Fruit fly (Drosophila melanogaster) whole organism, pupa: ENCODE measurements around the gene GluRIID.

ENCODE experiments used
- CG10348 ChIP-seq: fragments of 200-800 bp; sonication (Bioruptor generic); IDR thresholded peaks from 2 replicates; pipeline ENCODE4 v1.3.6; 2022; ENCODE audit warnings: missing biosample characterization, missing genetic modification characterization
- CG13204 ChIP-seq: fragments of 200-800 bp; sonication (Bioruptor generic); optimal IDR thresholded peaks from 2 replicates; lab custom pipeline; 2018; ENCODE audit warnings: missing biosample characterization, mild to moderate bottlenecking, missing genetic modification characterization, moderate library complexity
- CG15710 ChIP-seq: fragments of 200-800 bp; sonication (Bioruptor generic); optimal IDR thresholded peaks from 2 replicates; lab custom pipeline; 2018; ENCODE audit warnings: missing biosample characterization, mild to moderate bottlenecking, missing genetic modification characterization, moderate library complexity
- CG17806 ChIP-seq: fragments of 200-800 bp; sonication (Bioruptor generic); optimal IDR thresholded peaks from 2 replicates; lab custom pipeline; 2018; ENCODE audit warnings: missing biosample characterization, mild to moderate bottlenecking, missing genetic modification characterization, moderate library complexity
- CG32121 ChIP-seq: fragments of 200-800 bp; sonication (Bioruptor generic); IDR thresholded peaks from 2 replicates; pipeline ENCODE4 v1.3.6; 2022; ENCODE audit warnings: missing biosample characterization, missing genetic modification characterization
- CG4496 ChIP-seq: fragments of 200-800 bp; sonication (Bioruptor generic); IDR thresholded peaks from 3 replicates; pipeline ENCODE4 v1.3.6; 2022; ENCODE audit warnings: missing biosample characterization, missing genetic modification characterization
- CG8159 ChIP-seq: fragments of 200-800 bp; sonication (Bioruptor generic); optimal IDR thresholded peaks from 3 replicates; lab custom pipeline; 2018; ENCODE audit warnings: missing biosample characterization, mild to moderate bottlenecking, missing genetic modification characterization, moderate library complexity
- CG9948 ChIP-seq: fragments of 200-800 bp; sonication (Bioruptor generic); optimal IDR thresholded peaks from 2 replicates; lab custom pipeline; 2018; ENCODE audit warnings: missing biosample characterization, mild to moderate bottlenecking, missing genetic modification characterization, moderate library complexity
- EcR ChIP-seq: fragments of 200-800 bp; sonication (Bioruptor generic); optimal IDR thresholded peaks from 3 replicates; lab custom pipeline; 2019; ENCODE audit warnings: missing biosample characterization, missing genetic modification characterization, mild to moderate bottlenecking, moderate library complexity, missing genetic modification reagents
- Ets98B ChIP-seq: fragments of 200-800 bp; sonication (Bioruptor generic); IDR thresholded peaks from 2 replicates; pipeline ENCODE4 v1.3.6; 2022; ENCODE audit warnings: missing biosample characterization, missing genetic modification characterization
- Pif1A ChIP-seq: fragments of 200-800 bp; sonication (Bioruptor generic); optimal IDR thresholded peaks from 3 replicates; lab custom pipeline; 2016; ENCODE audit warnings: missing biosample characterization, missing genetic modification characterization
- Pif1B ChIP-seq: fragments of 200-800 bp; sonication (Bioruptor generic); optimal IDR thresholded peaks from 3 replicates; lab custom pipeline; 2016; ENCODE audit warnings: missing biosample characterization, missing genetic modification characterization
- Snoo ChIP-seq: fragments of 200-800 bp; sonication (Bioruptor generic); optimal IDR thresholded peaks from 3 replicates; lab custom pipeline; 2017; ENCODE audit warnings: missing biosample characterization, mild to moderate bottlenecking, missing genetic modification characterization, inconsistent platforms
- gl ChIP-seq: fragments of 200-800 bp; sonication (Bioruptor generic); optimal IDR thresholded peaks from 2 replicates; lab custom pipeline; 2018; ENCODE audit warnings: missing biosample characterization, mild to moderate bottlenecking, missing genetic modification characterization

- TF ChIP-seq CG10348 (GFP tag; lab: Robert Waterston, UW) (no peak), CG32121 (no peak), CG15710 (no peak), Ets98B (GFP tag; lab: Robert Waterston, UW) (no peak), CG13204 (GFP tag; lab: Kevin White, UChicago) (no peak), Snoo (no peak), CG4496 (GFP tag; lab: Robert Waterston, UW) (no peak), CG17806 (no peak), CG9948 (tag; lab: Kevin White, UChicago) (no peak), EcR (GFP tag; lab: Kevin White, UChicago) (no peak), CG8159 (tag; lab: Kevin White, UChicago) (no peak), gl (tag; lab: Kevin White, UChicago) (no peak), Pif1A (GFP tag; lab: Kevin White, UChicago) (no peak), Pif1B (GFP tag; lab: Kevin White, UChicago) (no peak)
Measured at dm6 chr3R:20616801-20617200, 35.4 kb downstream of the GluRIID start, which contains the start of gene CG15923.
